Worm (Caenorhabditis elegans) whole organism, late embryonic: ENCODE results near the gene T13C5.6.
A peak's percentile ranks its signal among the peaks of the same experiment; 100 is the strongest.

Experiments
- C08G9.2 ChIP-seq: sonication (generic microtip); optimal IDR thresholded peaks from 2 replicates; lab custom pipeline; 2016; ENCODE audit warnings: mild to moderate bottlenecking, missing genetic modification characterization, moderate library complexity, missing compliant biosample characterization
- C38D4.7 ChIP-seq: fragments of 200-800 bp; sonication (Bioruptor generic); optimal IDR thresholded peaks from 2 replicates; lab custom pipeline; 2018; ENCODE audit warnings: mild to moderate bottlenecking, missing genetic modification characterization, moderate library complexity, missing compliant biosample characterization
- F13H6.1 ChIP-seq: sonication (generic microtip); optimal IDR thresholded peaks from 2 replicates; lab custom pipeline; 2016; ENCODE audit warnings: missing genetic modification characterization, missing compliant biosample characterization
- ama-1 ChIP-seq: fragments of 150-350 bp; optimal IDR thresholded peaks from 2 replicates; lab custom pipeline; 2014
- ceh-14 ChIP-seq: sonication (generic microtip); optimal IDR thresholded peaks from 2 replicates; lab custom pipeline; 2016; ENCODE audit warnings: missing genotype, missing genetic modification characterization, missing compliant biosample characterization
- ceh-18 ChIP-seq: sonication (generic microtip); optimal IDR thresholded peaks from 2 replicates; lab custom pipeline; 2016; ENCODE audit warnings: missing genetic modification characterization, missing compliant biosample characterization
- ceh-22 ChIP-seq: sonication (generic microtip); optimal IDR thresholded peaks from 2 replicates; lab custom pipeline; 2017; ENCODE audit warnings: missing biosample characterization, missing genetic modification characterization
- ceh-30 ChIP-seq: fragments of 150-350 bp; optimal IDR thresholded peaks from 2 replicates; lab custom pipeline; 2014; ENCODE audit warnings: missing biosample characterization, missing genetic modification characterization
- ceh-31 ChIP-seq: sonication (generic microtip); optimal IDR thresholded peaks from 2 replicates; lab custom pipeline; 2016; ENCODE audit warnings: missing genetic modification characterization, missing compliant biosample characterization
- ceh-45 ChIP-seq: fragments of 200-800 bp; sonication (Bioruptor generic); IDR thresholded peaks from 2 replicates; pipeline ENCODE4 v1.3.6; 2022; ENCODE audit warnings: missing genetic modification reagents, missing genetic modification characterization, missing compliant biosample characterization
- ceh-48 ChIP-seq: sonication (generic microtip); optimal IDR thresholded peaks from 2 replicates; lab custom pipeline; 2016; ENCODE audit warnings: missing genetic modification characterization, inconsistent platforms, missing compliant biosample characterization
- ceh-6 ChIP-seq: fragments of 200-800 bp; sonication (Bioruptor generic); optimal IDR thresholded peaks from 2 replicates; lab custom pipeline; 2018; ENCODE audit warnings: mild to moderate bottlenecking, missing genetic modification characterization, missing compliant biosample characterization
- che-1 ChIP-seq: sonication (generic microtip); optimal IDR thresholded peaks from 2 replicates; lab custom pipeline; 2016; ENCODE audit warnings: mild to moderate bottlenecking, missing genetic modification characterization, missing compliant biosample characterization
- dmd-4 ChIP-seq: sonication (generic microtip); optimal IDR thresholded peaks from 2 replicates; lab custom pipeline; 2016; ENCODE audit warnings: borderline replicate concordance, missing genetic modification characterization, missing compliant biosample characterization
- dve-1 ChIP-seq: sonication (generic microtip); optimal IDR thresholded peaks from 2 replicates; lab custom pipeline; 2017; ENCODE audit warnings: antibody characterized with exemption, mild to moderate bottlenecking, missing genetic modification characterization, missing compliant biosample characterization
- elt-2 ChIP-seq: sonication (generic microtip); optimal IDR thresholded peaks from 2 replicates; lab custom pipeline; 2016; ENCODE audit warnings: missing genetic modification reagents, missing genetic modification characterization, missing compliant biosample characterization
- elt-4 ChIP-seq: sonication (generic microtip); optimal IDR thresholded peaks from 2 replicates; lab custom pipeline; 2016; ENCODE audit warnings: missing genetic modification characterization, missing compliant biosample characterization
- ets-4 ChIP-seq: sonication (generic microtip); optimal IDR thresholded peaks from 2 replicates; lab custom pipeline; 2016; ENCODE audit warnings: missing genetic modification characterization, missing compliant biosample characterization
- fax-1 ChIP-seq: sonication (generic microtip); optimal IDR thresholded peaks from 2 replicates; lab custom pipeline; 2016; ENCODE audit warnings: missing genotype, missing genetic modification characterization, missing compliant biosample characterization
- fkh-6 ChIP-seq: sonication (generic microtip); optimal IDR thresholded peaks from 2 replicates; lab custom pipeline; 2016; ENCODE audit warnings: missing genetic modification characterization, missing compliant biosample characterization
- hlh-30 ChIP-seq: sonication (generic microtip); optimal IDR thresholded peaks from 2 replicates; lab custom pipeline; 2017; ENCODE audit warnings: antibody characterized with exemption, missing genetic modification characterization, missing compliant biosample characterization; ENCODE audit not compliant: insufficient read depth
- lim-6 ChIP-seq: sonication (generic microtip); optimal IDR thresholded peaks from 2 replicates; lab custom pipeline; 2016; ENCODE audit warnings: missing genetic modification characterization, missing compliant biosample characterization
- lin-11 ChIP-seq: fragments of 200-800 bp; sonication (Bioruptor generic); optimal IDR thresholded peaks from 2 replicates; lab custom pipeline; 2018; ENCODE audit warnings: mild to moderate bottlenecking, missing genetic modification characterization, missing compliant biosample characterization
- madf-2 ChIP-seq: sonication (generic microtip); optimal IDR thresholded peaks from 2 replicates; lab custom pipeline; 2017; ENCODE audit warnings: missing genetic modification characterization, missing compliant biosample characterization
- nfya-1 ChIP-seq: sonication (generic microtip); optimal IDR thresholded peaks from 2 replicates; lab custom pipeline; 2017; ENCODE audit warnings: missing genetic modification characterization, mild to moderate bottlenecking, missing compliant biosample characterization, antibody characterized with exemption, moderate library complexity
- nhr-232 ChIP-seq: sonication (generic microtip); optimal IDR thresholded peaks from 2 replicates; lab custom pipeline; 2016; ENCODE audit warnings: missing genetic modification characterization, missing compliant biosample characterization
- npax-4 ChIP-seq: sonication (generic microtip); optimal IDR thresholded peaks from 2 replicates; lab custom pipeline; 2016; ENCODE audit warnings: missing genetic modification characterization, missing compliant biosample characterization
- pag-3 ChIP-seq: sonication (generic microtip); optimal IDR thresholded peaks from 2 replicates; lab custom pipeline; 2016; ENCODE audit warnings: missing compliant biosample characterization, missing genetic modification characterization, borderline replicate concordance
- pax-1 ChIP-seq: fragments of 150-350 bp; optimal IDR thresholded peaks from 2 replicates; lab custom pipeline; 2014; ENCODE audit warnings: missing biosample characterization, missing genetic modification characterization
- pha-4 ChIP-seq: fragments of 150-350 bp; optimal IDR thresholded peaks from 2 replicates; lab custom pipeline; 2018; ENCODE audit warnings: missing biosample characterization, missing genetic modification reagents, missing genetic modification characterization
- ref-2 ChIP-seq: sonication (generic microtip); optimal IDR thresholded peaks from 2 replicates; lab custom pipeline; 2016; ENCODE audit warnings: missing genetic modification characterization, missing compliant biosample characterization
- sdc-2 ChIP-seq: sonication (generic microtip); optimal IDR thresholded peaks from 2 replicates; lab custom pipeline; 2016; ENCODE audit warnings: missing genotype, missing genetic modification characterization, missing compliant biosample characterization
- tbx-2 ChIP-seq: sonication (generic microtip); optimal IDR thresholded peaks from 2 replicates; lab custom pipeline; 2016; ENCODE audit warnings: missing genetic modification characterization, missing compliant biosample characterization
- ttx-3 ChIP-seq: sonication (generic microtip); optimal IDR thresholded peaks from 2 replicates; lab custom pipeline; 2016; ENCODE audit warnings: missing genetic modification reagents, missing genetic modification characterization, missing compliant biosample characterization
- unc-42 ChIP-seq: sonication (generic microtip); optimal IDR thresholded peaks from 2 replicates; lab custom pipeline; 2016; ENCODE audit warnings: missing genotype, missing genetic modification characterization, missing compliant biosample characterization

Gene T13C5.6

DNA sequence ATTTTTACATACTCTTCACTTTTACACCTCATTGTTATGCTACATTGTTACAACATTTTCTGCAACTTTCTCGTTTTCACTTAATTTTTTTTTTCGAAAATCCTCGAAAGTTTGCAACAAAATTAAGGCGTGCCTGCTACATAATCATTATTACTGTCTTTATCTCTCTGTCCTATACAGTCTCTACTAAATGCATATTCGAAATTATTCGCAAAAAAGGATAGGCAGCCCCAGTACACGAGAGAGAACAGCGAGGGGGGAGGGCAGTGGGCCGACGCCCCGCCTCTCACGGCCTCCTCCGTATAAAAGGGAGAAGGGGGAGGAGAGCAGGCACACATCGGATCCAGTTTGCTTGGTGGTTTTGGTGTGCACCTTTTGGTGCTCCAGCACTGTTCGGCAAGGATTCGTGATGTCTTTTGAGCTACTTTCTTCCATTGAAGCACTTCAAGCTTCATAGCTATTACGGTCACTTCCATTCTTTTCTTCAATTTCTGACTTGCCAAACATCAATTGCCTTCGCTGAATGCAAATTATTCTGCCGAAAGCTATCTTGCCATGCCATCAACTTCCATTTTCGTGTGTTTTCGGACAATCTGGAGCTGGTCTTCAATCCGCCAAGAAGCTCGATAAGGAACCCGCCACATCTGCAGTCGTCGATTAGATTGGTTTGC lies 44.6 kb upstream of the T13C5.6 start (continued):
- TF ChIP-seq ceh-30, result no peak
- no peak for TF ChIP-seq elt-4 (tag; lab: Kevin White, UChicago)
- no peak for TF ChIP-seq lin-11
- no peak for TF ChIP-seq C38D4.7 (GFP tag; lab: Kevin White, UChicago)
- no peak for TF ChIP-seq npax-4 (tag; lab: Kevin White, UChicago)
- TF ChIP-seq ets-4 (tag; lab: Kevin White, UChicago), result no peak
- TF ChIP-seq ceh-14 (tag; lab: Kevin White, UChicago), result no peak
- TF ChIP-seq ceh-31 (tag; lab: Kevin White, UChicago), result peak; percentile 54
- peak; percentile 83 for TF ChIP-seq ama-1
- TF ChIP-seq nhr-232 (tag; lab: Kevin White, UChicago), result no peak
- TF ChIP-seq dve-1, result peak; percentile 16
- TF ChIP-seq ceh-22 (tag; lab: Kevin White, UChicago), result no peak
- no peak for TF ChIP-seq sdc-2
- TF ChIP-seq ceh-6 (GFP tag; lab: Kevin White, UChicago), result no peak
- no peak for TF ChIP-seq pax-1 (tag; lab: Kevin White, UChicago)
- TF ChIP-seq pag-3 (tag; lab: Kevin White, UChicago), result no peak
- TF ChIP-seq che-1 (tag; lab: Kevin White, UChicago), result no peak

DNA sequence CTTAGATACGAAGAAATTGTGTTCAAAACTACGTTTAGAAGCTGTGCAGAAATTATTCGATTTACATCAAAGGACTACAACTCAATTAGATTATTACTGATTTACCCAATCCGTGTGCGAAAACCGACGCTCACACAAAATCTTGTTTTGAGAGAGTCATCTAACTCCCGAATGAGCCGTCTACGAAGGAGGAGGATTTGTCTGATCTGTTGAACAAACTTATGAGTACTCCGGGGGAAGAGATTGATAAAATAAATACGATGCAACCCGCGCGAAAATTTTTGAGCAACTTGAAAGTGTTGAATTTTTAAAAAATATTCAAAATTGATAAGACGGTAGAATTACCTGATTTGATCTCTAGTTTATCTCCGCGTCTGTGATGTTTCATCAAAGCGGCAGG lies 43.8 kb upstream of the T13C5.6 start:
- no peak for TF ChIP-seq lim-6
- TF ChIP-seq hlh-30 (tag; lab: Kevin White, UChicago), result no peak
- no peak for TF ChIP-seq ref-2 (tag; lab: Kevin White, UChicago)
- TF ChIP-seq fax-1, result no peak
- no peak for TF ChIP-seq elt-4 (tag; lab: Kevin White, UChicago)
- no peak for TF ChIP-seq lin-11
- TF ChIP-seq npax-4 (tag; lab: Kevin White, UChicago), result no peak
- no peak for TF ChIP-seq C08G9.2 (tag; lab: Kevin White, UChicago)
- no peak for TF ChIP-seq dmd-4 (tag; lab: Kevin White, UChicago)
- no peak for TF ChIP-seq F13H6.1 (tag; lab: Kevin White, UChicago)
- TF ChIP-seq pha-4, result no peak
- TF ChIP-seq che-1 (tag; lab: Kevin White, UChicago), result no peak

DNA sequence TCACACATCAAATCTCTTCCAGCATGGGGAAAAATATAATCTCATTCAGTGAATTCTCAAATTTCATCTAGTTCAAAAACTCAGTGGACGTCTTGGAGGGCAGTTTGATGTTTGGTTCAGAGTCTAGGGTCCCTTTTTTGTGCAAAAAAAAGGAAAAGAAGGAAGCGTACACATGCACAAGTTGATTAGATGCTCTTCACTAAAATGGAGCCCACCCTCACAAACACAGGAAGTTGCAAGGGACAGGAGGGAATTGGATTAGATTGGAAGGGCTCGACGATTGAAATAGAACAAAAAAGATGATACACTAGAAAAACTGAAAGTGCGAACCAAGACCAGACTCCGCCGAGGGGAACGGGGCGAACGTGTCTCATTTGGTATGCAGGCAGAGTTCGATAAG lies 43.4 kb upstream of the T13C5.6 start:
- TF ChIP-seq fkh-6 (tag; lab: Kevin White, UChicago) (no peak), elt-2 (tag; lab: Kevin White, UChicago) (no peak), ceh-6 (GFP tag; lab: Kevin White, UChicago) (no peak), ceh-31 (tag; lab: Kevin White, UChicago) (peak; percentile 19), ttx-3 (tag; lab: Kevin White, UChicago) (no peak), dmd-4 (tag; lab: Kevin White, UChicago) (no peak), che-1 (tag; lab: Kevin White, UChicago) (no peak), unc-42 (tag; lab: Kevin White, UChicago) (peak; percentile 97), dve-1 (no peak), madf-2 (tag; lab: Kevin White, UChicago) (no peak), ceh-45 (GFP tag; lab: Robert Waterston, UW) (no peak), ceh-22 (tag; lab: Kevin White, UChicago) (no peak), nfya-1 (tag; lab: Kevin White, UChicago) (no peak)

DNA sequence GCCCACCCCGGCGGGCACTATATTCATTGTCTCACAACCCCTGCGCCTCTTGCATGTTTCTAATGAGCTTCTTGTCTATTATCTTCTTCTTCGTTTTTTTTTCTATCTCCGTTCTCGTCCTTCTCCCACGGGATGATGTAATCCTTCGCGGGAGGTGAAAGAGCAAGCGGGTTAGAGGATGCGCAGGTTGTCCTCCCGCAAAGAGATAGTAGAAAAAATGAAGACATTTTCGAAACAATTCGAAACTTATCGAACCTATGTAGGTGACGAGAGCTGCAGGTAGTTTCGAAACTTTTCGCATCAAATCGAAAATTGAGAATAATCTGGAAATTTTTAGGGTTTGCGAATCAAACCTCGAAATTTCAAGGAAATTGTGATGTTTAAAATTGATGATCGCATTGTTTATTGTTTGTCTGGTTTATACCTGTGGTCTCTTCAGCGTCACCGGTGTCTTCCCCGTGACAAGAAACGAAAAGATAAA lies 42.8 kb upstream of the T13C5.6 start:
- no peak for TF ChIP-seq che-1 (tag; lab: Kevin White, UChicago)
- TF ChIP-seq ceh-18 (tag; lab: Kevin White, UChicago), result peak; percentile 73
- TF ChIP-seq tbx-2 (tag; lab: Kevin White, UChicago), result peak; percentile 25
- no peak for TF ChIP-seq lin-11
- no peak for TF ChIP-seq ceh-48
- TF ChIP-seq ttx-3 (tag; lab: Kevin White, UChicago), result no peak
